Fruit fly (Drosophila melanogaster): ENCODE measurements around the gene Gr93c.
A peak's percentile ranks its signal among the peaks of the same experiment; 100 is the strongest.

The Gr93c gene

dm6 chr3R:21822562-21822933 is 22.5 kb downstream of the Gr93c start, which contains the start of gene CASK (continued):
- TF ChIP-seq lilli (GFP tag; optimal IDR thresholded peaks at IDR 0.05): peak; percentile 2
- no peak for TF ChIP-seq Fer1 (GFP tag; optimal IDR thresholded peaks at IDR 0.05)
- no peak for TF ChIP-seq Ada2b (GFP tag; IDR thresholded peaks at IDR 0.05)
- TF ChIP-seq CG3995 (GFP tag; optimal IDR thresholded peaks at IDR 0.05): no peak
- TF ChIP-seq Trl (optimal IDR thresholded peaks at IDR 0.05): no peak
- TF ChIP-seq Trl (GFP tag; optimal IDR thresholded peaks at IDR 0.05): no peak
- no peak for TF ChIP-seq Nf-YB (GFP tag; optimal IDR thresholded peaks at IDR 0.05)
- TF ChIP-seq YL-1 (GFP tag; optimal IDR thresholded peaks at IDR 0.05): no peak
- TF ChIP-seq HmgD (GFP tag; optimal IDR thresholded peaks at IDR 0.05): peak; percentile 8
- 0 out of 2 replicates have a peak, but pooled peaks have one; percentile 51 for TF ChIP-seq CG31441 (GFP tag; IDR thresholded peaks at IDR 0.05)
- no peak for TF ChIP-seq lov (optimal IDR thresholded peaks at IDR 0.05)
- no peak for TF ChIP-seq lov (GFP tag; IDR thresholded peaks at IDR 0.05)
- TF ChIP-seq Oli (tag; optimal IDR thresholded peaks at IDR 0.05): no peak
- TF ChIP-seq scrt (GFP tag; optimal IDR thresholded peaks at IDR 0.05): no peak
- no peak for TF ChIP-seq dmrt99B (tag; optimal IDR thresholded peaks at IDR 0.05)
- no peak for TF ChIP-seq CG33557 (GFP tag; optimal IDR thresholded peaks at IDR 0.05)
- peak; percentile 33 for TF ChIP-seq pita (GFP tag; optimal IDR thresholded peaks at IDR 0.05)
- no peak for TF ChIP-seq CG10462 (GFP tag; optimal IDR thresholded peaks at IDR 0.05)
- no peak for TF ChIP-seq ttk (GFP tag; IDR thresholded peaks at IDR 0.05)
- no peak for TF ChIP-seq ssp (GFP tag; IDR thresholded peaks at IDR 0.05)
- TF ChIP-seq klu (GFP tag; IDR thresholded peaks at IDR 0.05): no peak
- no peak for TF ChIP-seq org-1 (GFP tag; optimal IDR thresholded peaks at IDR 0.05)
- no peak for TF ChIP-seq crol (GFP tag; IDR thresholded peaks at IDR 0.05)
- no peak for TF ChIP-seq CG31224 (GFP tag; IDR thresholded peaks at IDR 0.05)
- no peak for TF ChIP-seq otp (GFP tag; IDR thresholded peaks at IDR 0.05)
- TF ChIP-seq CG14441 (GFP tag; IDR thresholded peaks at IDR 0.05): no peak
- no peak for TF ChIP-seq tna (GFP tag; IDR thresholded peaks at IDR 0.05; ENCODE audit: partially characterized antibody)
- TF ChIP-seq Dad (GFP tag; optimal IDR thresholded peaks at IDR 0.05): no peak
- TF ChIP-seq Hmr (GFP tag; optimal IDR thresholded peaks at IDR 0.05): peak; percentile 20
- no peak for TF ChIP-seq fd96Cb (tag; optimal IDR thresholded peaks at IDR 0.05)
- TF ChIP-seq tx (GFP tag; optimal IDR thresholded peaks at IDR 0.05): no peak
- no peak for TF ChIP-seq fu2 (GFP tag; optimal IDR thresholded peaks at IDR 0.05)
- TF ChIP-seq CG30403 (GFP tag; optimal IDR thresholded peaks at IDR 0.05): no peak
- TF ChIP-seq Rx (GFP tag; IDR thresholded peaks at IDR 0.05): no peak
- no peak for TF ChIP-seq caup (GFP tag; optimal IDR thresholded peaks at IDR 0.05; ENCODE audit: severe bottlenecking)
- no peak for TF ChIP-seq CG15073 (GFP tag; optimal IDR thresholded peaks at IDR 0.05)
- no peak for TF ChIP-seq CG15696 (tag; optimal IDR thresholded peaks at IDR 0.05)
- no peak for TF ChIP-seq CG14050 (GFP tag; IDR thresholded peaks at IDR 0.05)
- no peak for TF ChIP-seq toy (GFP tag; IDR thresholded peaks at IDR 0.05)
- TF ChIP-seq CG33213 (GFP tag; optimal IDR thresholded peaks at IDR 0.05): peak; percentile 49
- no peak for TF ChIP-seq eve (GFP tag; optimal IDR thresholded peaks at IDR 0.05)
- TF ChIP-seq CG8765 (GFP tag; IDR thresholded peaks at IDR 0.05): no peak
- TF ChIP-seq CG4854 (GFP tag; optimal IDR thresholded peaks at IDR 0.05): no peak
- no peak for TF ChIP-seq ac (GFP tag; optimal IDR thresholded peaks at IDR 0.05)
- TF ChIP-seq CG2116 (GFP tag; optimal IDR thresholded peaks at IDR 0.05): peak; percentile 5
- TF ChIP-seq CG13123 (GFP tag; optimal IDR thresholded peaks at IDR 0.05): no peak
- TF ChIP-seq lola (GFP tag; optimal IDR thresholded peaks at IDR 0.05): no peak
- TF ChIP-seq pfk (GFP tag; optimal IDR thresholded peaks at IDR 0.05): no peak
- no peak for TF ChIP-seq repo (GFP tag; optimal IDR thresholded peaks at IDR 0.05)
- TF ChIP-seq jigr1 (GFP tag; IDR thresholded peaks at IDR 0.05): no peak
- TF ChIP-seq CG17612 (GFP tag; IDR thresholded peaks at IDR 0.05): no peak
- no peak for TF ChIP-seq Antp (GFP tag; optimal IDR thresholded peaks at IDR 0.05)
- TF ChIP-seq C15 (GFP tag; IDR thresholded peaks at IDR 0.05): no peak
- TF ChIP-seq CG4328 (GFP tag; optimal IDR thresholded peaks at IDR 0.05): no peak

Data from whole organism, embryonic.